Comparison of ENCODE assay signal across 1 worm cellular context in genomic region chrV:1892567-1893277, ce11.
TF ChIP-seq lines count a peak whose summit lies in the region.

Gene zig-11 (minus strand): TSS chrV:1892939.

TF ChIP-seq in whole organism, L1 larva, 84 proteins besides CTCF, POLR2A, EP300 and RAD21 (continued from another document):
- TF ChIP-seq nhr-19 (GFP tag; conservative IDR thresholded peaks at IDR 0.05; lab: Robert Waterston, UW) (no peak), nhr-47 (tag; optimal IDR thresholded peaks at IDR 0.05; lab: Kevin White, UChicago) (peak; percentile 34), lir-3 (tag; optimal IDR thresholded peaks at IDR 0.05; lab: Kevin White, UChicago; ENCODE audit: poor library complexity) (no peak), jun-1 (tag; optimal IDR thresholded peaks at IDR 0.05; lab: Kevin White, UChicago) (no peak), fkh-4 (tag; optimal IDR thresholded peaks at IDR 0.05; lab: Kevin White, UChicago; ENCODE audit: borderline replicate concordance) (no peak), mep-1 (tag; optimal IDR thresholded peaks at IDR 0.05; lab: Kevin White, UChicago) (peak; percentile 23), ceh-82 (tag; optimal IDR thresholded peaks at IDR 0.05; lab: Kevin White, UChicago) (peak in 1 of 3 experiments; percentile 13), nhr-71 (tag; optimal IDR thresholded peaks at IDR 0.05; lab: Kevin White, UChicago) (peak; percentile 36), isw-1 (GFP tag; IDR thresholded peaks at IDR 0.05; lab: Robert Waterston, UW) (no peak), ztf-11 (tag; optimal IDR thresholded peaks at IDR 0.05; lab: Kevin White, UChicago) (no peak), unc-98 (GFP tag; IDR thresholded peaks at IDR 0.05; lab: Robert Waterston, UW) (no peak), elt-2 (tag; optimal IDR thresholded peaks at IDR 0.05; lab: Kevin White, UChicago) (no peak), lin-13 (GFP tag; optimal IDR thresholded peaks at IDR 0.05; lab: Kevin White, UChicago) (no peak), snpc-4 (tag; optimal IDR thresholded peaks at IDR 0.05; lab: Kevin White, UChicago) (no peak), lsy-2 (tag; optimal IDR thresholded peaks at IDR 0.05; lab: Kevin White, UChicago) (peak; percentile 37 to 93), snu-23 (GFP tag; optimal IDR thresholded peaks at IDR 0.05; lab: Kevin White, UChicago) (peak; percentile 14), lin-35 (GFP tag; optimal IDR thresholded peaks at IDR 0.05; lab: Kevin White, UChicago) (peak; percentile 78 to 93), dpl-1 (GFP tag; optimal IDR thresholded peaks at IDR 0.05; lab: Kevin White, UChicago) (peak; percentile 71 to 90 (median 84)), mdl-1 (tag; optimal IDR thresholded peaks at IDR 0.05; lab: Kevin White, UChicago) (no peak), blmp-1 (tag; optimal IDR thresholded peaks at IDR 0.05; lab: Kevin White, UChicago) (peak; percentile 98)
